Worm (Caenorhabditis elegans) whole organism, young adult: Measurements from ENCODE around the gene flp-12.

Source experiments
- ZK185.1 ChIP-seq: sonication (generic microtip); optimal IDR thresholded peaks from 2 replicates; lab custom pipeline; 2016; ENCODE audit warnings: mild to moderate bottlenecking, missing genetic modification characterization, missing compliant biosample characterization; ENCODE audit not compliant: poor library complexity, severe bottlenecking
- akir-1 ChIP-seq: fragments of 200-800 bp; sonication (Bioruptor generic); optimal IDR thresholded peaks from 2 replicates; lab custom pipeline; 2018; ENCODE audit warnings: mild to moderate bottlenecking, missing genetic modification characterization, moderate library complexity, missing compliant biosample characterization
- bed-1 ChIP-seq: fragments of 200-800 bp; sonication (Bioruptor generic); IDR thresholded peaks from 2 replicates; pipeline ENCODE4 v1.3.6; 2022; ENCODE audit warnings: missing genetic modification reagents, missing genetic modification characterization, missing compliant biosample characterization
- die-1 ChIP-seq: sonication (generic microtip); optimal IDR thresholded peaks from 2 replicates; lab custom pipeline; 2016; ENCODE audit warnings: missing genotype, mild to moderate bottlenecking, missing genetic modification characterization, missing compliant biosample characterization
- dpl-1 ChIP-seq: fragments of 150-350 bp; optimal IDR thresholded peaks from 2 replicates; lab custom pipeline; 2014; ENCODE audit warnings: missing biosample characterization, missing genetic modification reagents, missing genetic modification characterization
- hlh-26 ChIP-seq: fragments of 200-800 bp; sonication (Bioruptor generic); conservative IDR thresholded peaks from 2 replicates; pipeline ENCODE4 v1.3.6; 2022; ENCODE audit warnings: missing genetic modification reagents, missing genetic modification characterization, missing compliant biosample characterization
- lag-1 ChIP-seq: fragments of 200-800 bp; sonication (Bioruptor generic); IDR thresholded peaks from 2 replicates; pipeline ENCODE4 v1.3.6; 2022; ENCODE audit warnings: missing genetic modification reagents, missing genetic modification characterization, missing compliant biosample characterization
- lin-35 ChIP-seq, 3 experiments: fragments of 150-350 bp in 2 of 3; sonication (generic microtip) in 1 of 3; optimal IDR thresholded peaks; 2 replicates each; lab custom pipeline; 2014 to 2018; ENCODE audit warnings: missing biosample characterization in 3 of 3, missing genetic modification characterization in 3 of 3, missing genetic modification reagents in 3 of 3
- lin-54 ChIP-seq: fragments of 200-800 bp; sonication (Bioruptor generic); optimal IDR thresholded peaks from 2 replicates; lab custom pipeline; 2018; ENCODE audit warnings: mild to moderate bottlenecking, missing genetic modification characterization, missing compliant biosample characterization
- madf-10 ChIP-seq: sonication (generic microtip); optimal IDR thresholded peaks from 2 replicates; lab custom pipeline; 2016; ENCODE audit warnings: mild to moderate bottlenecking, missing genetic modification characterization, missing compliant biosample characterization
- snpc-4 ChIP-seq, 5 experiments: fragments of 150-350 bp in 1 of 5; sonication (generic microtip) in 4 of 5; optimal IDR thresholded peaks; 2 replicates each; lab custom pipeline; 2014 to 2018; ENCODE audit warnings: missing genetic modification characterization in 5 of 5, missing biosample characterization in 3 of 5, antibody characterized with exemption in 2 of 5, mild to moderate bottlenecking in 2 of 5, missing compliant biosample characterization in 2 of 5, missing genotype in 2 of 5, moderate library complexity in 2 of 5, missing genetic modification reagents in 1 of 5
- unc-130 ChIP-seq: sonication (generic microtip); optimal IDR thresholded peaks from 2 replicates; lab custom pipeline; 2016; ENCODE audit warnings: missing genetic modification reagents, missing genetic modification characterization, missing compliant biosample characterization
- unc-62 ChIP-seq: fragments of 150-350 bp; optimal IDR thresholded peaks from 2 replicates; lab custom pipeline; 2014; ENCODE audit warnings: missing biosample characterization, missing genetic modification reagents, missing genetic modification characterization

ce11 chrX:4554385-4554784, 37.8 kb downstream of the flp-12 start, which contains the start of gene ham-2:
- TF ChIP-seq bed-1: no peak
- no peak for TF ChIP-seq snpc-4 (GFP tag; optimal IDR thresholded peaks at IDR 0.05; lab: Kevin White, UChicago)
- no peak for TF ChIP-seq snpc-4 (tag; optimal IDR thresholded peaks at IDR 0.05; lab: Kevin White, UChicago)
- TF ChIP-seq unc-130 (GFP tag; lab: Kevin White, UChicago): no peak
- no peak for TF ChIP-seq lin-54 (GFP tag; lab: Kevin White, UChicago)
- TF ChIP-seq lag-1: no peak
- TF ChIP-seq dpl-1 (GFP tag; lab: Kevin White, UChicago): no peak
- TF ChIP-seq ZK185.1 (tag; lab: Kevin White, UChicago): no peak
- no peak for TF ChIP-seq die-1 (tag; lab: Kevin White, UChicago)
- TF ChIP-seq unc-62 (GFP tag; lab: Kevin White, UChicago): no peak
- no peak for TF ChIP-seq hlh-26 (GFP tag; lab: Robert Waterston, UW)
- no peak for TF ChIP-seq lin-35 (GFP tag; optimal IDR thresholded peaks at IDR 0.05; lab: Kevin White, UChicago)
- TF ChIP-seq akir-1: no peak
- no peak for TF ChIP-seq madf-10
